Fruit fly (Drosophila melanogaster) whole organism, embryonic: ENCODE data around the gene Rpp20.

Experiments used
- Blimp-1 ChIP-seq: fragments of 200-800 bp; sonication (Bioruptor generic); optimal IDR thresholded peaks from 3 replicates; lab custom pipeline; 2018; ENCODE audit warnings: missing biosample characterization, missing genetic modification characterization, mild to moderate bottlenecking, moderate library complexity, missing genetic modification reagents
- C15 ChIP-seq: fragments of 200-800 bp; sonication (Bioruptor generic); IDR thresholded peaks from 3 replicates; pipeline ENCODE4 v1.3.6; 2022; ENCODE audit warnings: missing biosample characterization, missing genetic modification characterization
- CG10147 ChIP-seq: fragments of 200-800 bp; sonication (Bioruptor generic); optimal IDR thresholded peaks from 2 replicates; lab custom pipeline; 2019; ENCODE audit warnings: missing biosample characterization, mild to moderate bottlenecking, missing genetic modification characterization, moderate library complexity
- CG11085 ChIP-seq: fragments of 200-800 bp; sonication (Bioruptor generic); IDR thresholded peaks from 2 replicates; pipeline ENCODE4 v1.3.6; 2022; ENCODE audit warnings: missing biosample characterization, missing genetic modification characterization
- CG12659 ChIP-seq: fragments of 200-800 bp; sonication (Bioruptor generic); optimal IDR thresholded peaks from 3 replicates; lab custom pipeline; 2017; ENCODE audit warnings: mild to moderate bottlenecking, missing biosample characterization, missing genetic modification reagents, missing genetic modification characterization
- CG13287 ChIP-seq: fragments of 200-800 bp; sonication (Bioruptor generic); IDR thresholded peaks from 2 replicates; pipeline ENCODE4 v1.3.6; 2022; ENCODE audit warnings: missing biosample characterization, missing genetic modification characterization; ENCODE audit not compliant: partially characterized antibody
- CG14050 ChIP-seq: fragments of 200-800 bp; sonication (Bioruptor generic); IDR thresholded peaks from 3 replicates; pipeline ENCODE4 v1.3.6; 2022; ENCODE audit warnings: missing biosample characterization, missing genetic modification characterization
- CG14710 ChIP-seq: fragments of 200-800 bp; sonication (Bioruptor generic); optimal IDR thresholded peaks from 3 replicates; lab custom pipeline; 2019; ENCODE audit warnings: missing biosample characterization, mild to moderate bottlenecking, missing genetic modification characterization, moderate library complexity
- CG14965 ChIP-seq: fragments of 200-800 bp; sonication (Bioruptor generic); optimal IDR thresholded peaks from 2 replicates; lab custom pipeline; 2016; ENCODE audit warnings: missing biosample characterization, missing genetic modification characterization, borderline replicate concordance
- CG15514 ChIP-seq: fragments of 200-800 bp; sonication (Bioruptor generic); optimal IDR thresholded peaks from 3 replicates; lab custom pipeline; 2017; ENCODE audit warnings: missing biosample characterization, missing genetic modification characterization, mild to moderate bottlenecking, moderate library complexity, missing genetic modification reagents
- CG16813 ChIP-seq: fragments of 200-800 bp; sonication (Bioruptor generic); IDR thresholded peaks from 3 replicates; pipeline ENCODE4 v1.3.6; 2022; ENCODE audit warnings: missing biosample characterization, missing genetic modification characterization; ENCODE audit not compliant: partially characterized antibody
- CG18011 ChIP-seq: fragments of 200-800 bp; sonication (Bioruptor generic); optimal IDR thresholded peaks from 2 replicates; lab custom pipeline; 2017; ENCODE audit warnings: missing biosample characterization, missing genetic modification characterization, mild to moderate bottlenecking, moderate library complexity, missing genotype
- CG18476 ChIP-seq: fragments of 200-800 bp; sonication (Bioruptor generic); optimal IDR thresholded peaks from 2 replicates; lab custom pipeline; 2016; ENCODE audit warnings: missing biosample characterization, mild to moderate bottlenecking, missing genetic modification characterization
- CG2129 ChIP-seq: fragments of 200-800 bp; sonication (Bioruptor generic); IDR thresholded peaks from 2 replicates; pipeline ENCODE4 v1.3.6; 2022; ENCODE audit warnings: missing biosample characterization, missing genetic modification characterization; ENCODE audit not compliant: partially characterized antibody
- CG3065 ChIP-seq: fragments of 200-800 bp; sonication (Bioruptor generic); optimal IDR thresholded peaks from 2 replicates; lab custom pipeline; 2016; ENCODE audit warnings: missing biosample characterization, missing genetic modification characterization
- CG31388 ChIP-seq: fragments of 200-800 bp; sonication (Bioruptor generic); optimal IDR thresholded peaks from 2 replicates; lab custom pipeline; 2016; ENCODE audit warnings: missing biosample characterization, missing genetic modification characterization
- CG33557 ChIP-seq: fragments of 200-800 bp; sonication (Bioruptor generic); optimal IDR thresholded peaks from 2 replicates; lab custom pipeline; 2019; ENCODE audit warnings: missing biosample characterization, mild to moderate bottlenecking, missing genetic modification characterization, moderate library complexity
- CG34422 ChIP-seq: fragments of 200-800 bp; sonication (Bioruptor generic); IDR thresholded peaks from 3 replicates; pipeline ENCODE4 v1.3.6; 2022; ENCODE audit warnings: missing biosample characterization, missing genetic modification characterization
- CG3847 ChIP-seq: fragments of 200-800 bp; sonication (Bioruptor generic); IDR thresholded peaks from 2 replicates; pipeline ENCODE4 v1.3.6; 2022; ENCODE audit warnings: missing biosample characterization, missing genetic modification characterization
- CG4820 ChIP-seq: fragments of 200-800 bp; sonication (Bioruptor generic); optimal IDR thresholded peaks from 3 replicates; lab custom pipeline; 2016; ENCODE audit warnings: missing biosample characterization, missing genetic modification characterization
- CG6791 ChIP-seq: fragments of 200-800 bp; sonication (Bioruptor generic); IDR thresholded peaks from 3 replicates; pipeline ENCODE4 v1.3.6; 2022; ENCODE audit warnings: missing biosample characterization, missing genetic modification characterization; ENCODE audit not compliant: partially characterized antibody
- CG7928 ChIP-seq: fragments of 200-800 bp; sonication (Bioruptor generic); optimal IDR thresholded peaks from 2 replicates; lab custom pipeline; 2017; ENCODE audit warnings: missing biosample characterization, mild to moderate bottlenecking, missing genetic modification characterization
- CG7963 ChIP-seq: fragments of 200-800 bp; sonication (Bioruptor generic); IDR thresholded peaks from 3 replicates; pipeline ENCODE4 v1.3.6; 2022; ENCODE audit warnings: missing biosample characterization, missing genetic modification characterization; ENCODE audit not compliant: partially characterized antibody
- CG8924 ChIP-seq: fragments of 200-800 bp; optimal IDR thresholded peaks from 3 replicates; lab custom pipeline; 2019; ENCODE audit warnings: missing biosample characterization, mild to moderate bottlenecking, missing genetic modification characterization, moderate library complexity
- CoRest ChIP-seq: fragments of 200-800 bp; sonication (Bioruptor generic); optimal IDR thresholded peaks from 3 replicates; lab custom pipeline; 2018; ENCODE audit warnings: missing biosample characterization, mild to moderate bottlenecking, missing genetic modification characterization, moderate library complexity
- Dip2 ChIP-seq: fragments of 200-800 bp; sonication (Bioruptor generic); IDR thresholded peaks from 2 replicates; pipeline ENCODE4 v1.3.6; 2022; ENCODE audit warnings: missing biosample characterization, missing genetic modification characterization
- Dll ChIP-seq: fragments of 200-800 bp; sonication (Bioruptor generic); IDR thresholded peaks from 4 replicates; pipeline ENCODE4 v1.3.6; 2022; ENCODE audit warnings: missing biosample characterization, missing genetic modification characterization; ENCODE audit not compliant: partially characterized antibody
- Gsc ChIP-seq: fragments of 200-800 bp; sonication (Bioruptor generic); IDR thresholded peaks from 2 replicates; pipeline ENCODE4 v1.3.6; 2022; ENCODE audit warnings: missing biosample characterization, missing genetic modification characterization
- Gug ChIP-seq: fragments of 200-800 bp; sonication (Bioruptor generic); IDR thresholded peaks from 4 replicates; pipeline ENCODE4 v1.3.6; 2022; ENCODE audit warnings: missing biosample characterization, missing genetic modification characterization
- Lhr ChIP-seq: fragments of 200-800 bp; sonication (Bioruptor generic); optimal IDR thresholded peaks from 3 replicates; lab custom pipeline; 2017; ENCODE audit warnings: mild to moderate bottlenecking, missing biosample characterization, missing genetic modification reagents, missing genetic modification characterization
- Myb ChIP-seq: fragments of 200-800 bp; sonication (Bioruptor generic); optimal IDR thresholded peaks from 2 replicates; lab custom pipeline; 2016; ENCODE audit warnings: missing biosample characterization, missing genetic modification characterization
- Scr ChIP-seq: fragments of 200-800 bp; sonication (Bioruptor generic); IDR thresholded peaks from 2 replicates; pipeline ENCODE4 v1.3.6; 2022; ENCODE audit warnings: missing biosample characterization, missing genetic modification characterization; ENCODE audit not compliant: partially characterized antibody
- Sry-δ ChIP-seq: fragments of 200-800 bp; sonication (Bioruptor generic); optimal IDR thresholded peaks from 2 replicates; lab custom pipeline; 2016; ENCODE audit warnings: missing biosample characterization, missing genetic modification characterization
- Trl ChIP-seq, 3 experiments: fragments of >200 bp in 2 of 3; fragments of 200-800 bp in 1 of 3; sonication (Bioruptor generic) in 1 of 3; optimal IDR thresholded peaks; 2 replicates in 1 of 3; 3 replicates in 2 of 3; lab custom pipeline; 2016 to 2017; ENCODE audit warnings: missing biosample characterization in 1 of 3, missing genetic modification characterization in 1 of 3
- Xbp1 ChIP-seq: fragments of 200-800 bp; sonication (Bioruptor generic); optimal IDR thresholded peaks from 3 replicates; lab custom pipeline; 2016; ENCODE audit warnings: missing biosample characterization, mild to moderate bottlenecking, missing genetic modification characterization
- Xrp1 ChIP-seq: fragments of 200-800 bp; sonication (Bioruptor generic); IDR thresholded peaks from 2 replicates; pipeline ENCODE4 v1.3.6; 2022; ENCODE audit warnings: missing biosample characterization, missing genetic modification characterization
- chinmo ChIP-seq: fragments of 200-800 bp; sonication (Bioruptor generic); IDR thresholded peaks from 4 replicates; pipeline ENCODE4 v1.3.6; 2022; ENCODE audit warnings: missing biosample characterization, missing genetic modification characterization; ENCODE audit not compliant: partially characterized antibody
- danr ChIP-seq: fragments of 200-800 bp; sonication (Bioruptor generic); IDR thresholded peaks from 2 replicates; pipeline ENCODE4 v1.3.6; 2022; ENCODE audit warnings: missing biosample characterization, missing genetic modification characterization
- ems ChIP-seq: fragments of 200-800 bp; sonication (Bioruptor generic); optimal IDR thresholded peaks from 3 replicates; lab custom pipeline; 2016; ENCODE audit warnings: missing biosample characterization, missing genetic modification characterization
- esg ChIP-seq: fragments of 200-800 bp; sonication (Bioruptor generic); conservative IDR thresholded peaks from 2 replicates; pipeline ENCODE4 v1.3.6; 2022; ENCODE audit warnings: missing biosample characterization, missing genetic modification characterization
- knrl ChIP-seq: fragments of 200-800 bp; sonication (Bioruptor generic); IDR thresholded peaks from 3 replicates; pipeline ENCODE4 v1.3.6; 2022; ENCODE audit warnings: missing biosample characterization, missing genetic modification characterization; ENCODE audit not compliant: partially characterized antibody
- phol ChIP-seq: fragments of 200-800 bp; sonication (Bioruptor generic); optimal IDR thresholded peaks from 3 replicates; lab custom pipeline; 2018; ENCODE audit warnings: missing biosample characterization, mild to moderate bottlenecking, missing genetic modification characterization, moderate library complexity
- pzg ChIP-seq: fragments of 200-800 bp; sonication (Bioruptor generic); optimal IDR thresholded peaks from 3 replicates; lab custom pipeline; 2018; ENCODE audit warnings: missing biosample characterization, mild to moderate bottlenecking, missing genetic modification characterization, moderate library complexity
- sd ChIP-seq: fragments of 200-800 bp; sonication (Bioruptor generic); optimal IDR thresholded peaks from 3 replicates; lab custom pipeline; 2018; ENCODE audit warnings: missing biosample characterization, mild to moderate bottlenecking, missing genetic modification characterization, moderate library complexity
- sens ChIP-seq: fragments of 200-800 bp; sonication (Bioruptor generic); peaks from one replicate; lab custom pipeline; 2016; ENCODE audit warnings: missing biosample characterization, missing genetic modification characterization
- sqz ChIP-seq: fragments of 200-800 bp; sonication (Bioruptor generic); optimal IDR thresholded peaks from 3 replicates; lab custom pipeline; 2018; ENCODE audit warnings: missing biosample characterization, mild to moderate bottlenecking, missing genetic modification characterization
- tio ChIP-seq: fragments of 200-800 bp; sonication (Bioruptor generic); optimal IDR thresholded peaks from 2 replicates; lab custom pipeline; 2017; ENCODE audit warnings: missing biosample characterization, missing genetic modification characterization, inconsistent platforms
- tx ChIP-seq: fragments of 200-800 bp; sonication (Bioruptor generic); optimal IDR thresholded peaks from 2 replicates; lab custom pipeline; 2016; ENCODE audit warnings: missing biosample characterization, missing genetic modification characterization
- vfl ChIP-seq: fragments of 200-800 bp; sonication (Bioruptor generic); optimal IDR thresholded peaks from 2 replicates; lab custom pipeline; 2016; ENCODE audit warnings: missing biosample characterization, missing genetic modification characterization
- zfh2 ChIP-seq: fragments of 200-800 bp; sonication (Bioruptor generic); optimal IDR thresholded peaks from 2 replicates; lab custom pipeline; 2016; ENCODE audit warnings: missing biosample characterization, missing genetic modification characterization

Gene Rpp20

dm6 chrX:19762167-19762566 lies 17.9 kb downstream of the Rpp20 start (continued):
- no peak for TF ChIP-seq CG31388 (GFP tag; lab: Kevin White, UChicago)
- TF ChIP-seq Scr (GFP tag; lab: Robert Waterston, UW) = peak; percentile 55
- no peak for TF ChIP-seq CG18476 (GFP tag; lab: Kevin White, UChicago)
- peak; percentile 45; the same call in 2 of the 4 replicates for TF ChIP-seq Dll
- TF ChIP-seq CG16813 (GFP tag; lab: Robert Waterston, UW) = peak; percentile 60
- 0 out of 3 replicates have a peak, but pooled peaks have one; percentile 51 for TF ChIP-seq CG7963
- peak; percentile 61 for TF ChIP-seq CG15514 (GFP tag; lab: Kevin White, UChicago)
- no peak for TF ChIP-seq zfh2 (GFP tag; lab: Kevin White, UChicago)
- no peak for TF ChIP-seq Gug (GFP tag; lab: Robert Waterston, UW)
- TF ChIP-seq Xbp1 = peak; percentile 11
- TF ChIP-seq CoRest (tag; lab: Kevin White, UChicago) = peak; percentile 35
- peak; percentile 68 for TF ChIP-seq Sry-δ (GFP tag; lab: Kevin White, UChicago)
- no peak for TF ChIP-seq ems
- TF ChIP-seq knrl = no peak; the same call in 2 of the 3 replicates
- no peak for TF ChIP-seq danr
- peak; percentile 92 for TF ChIP-seq CG7928 (GFP tag; lab: Kevin White, UChicago)
- TF ChIP-seq Lhr (GFP tag; lab: Kevin White, UChicago) = peak; percentile 7
- TF ChIP-seq CG3847 = peak; percentile 61
- TF ChIP-seq tio (GFP tag; lab: Kevin White, UChicago) = no peak
- TF ChIP-seq CG3065 = no peak
- TF ChIP-seq CG13287 (GFP tag; lab: Robert Waterston, UW) = peak; percentile 69
- TF ChIP-seq vfl (GFP tag; lab: Kevin White, UChicago) = peak; percentile 4
- TF ChIP-seq sd (tag; lab: Kevin White, UChicago) = peak; percentile 53
- peak; percentile 97 for TF ChIP-seq Myb (GFP tag; lab: Kevin White, UChicago)
- TF ChIP-seq phol (tag; lab: Kevin White, UChicago) = peak; percentile 13
- TF ChIP-seq CG2129 (GFP tag; lab: Robert Waterston, UW) = no peak
- no peak for TF ChIP-seq CG8924
- TF ChIP-seq CG6791 (GFP tag; lab: Robert Waterston, UW) = peak; percentile 54; the same call in 1 of the 3 replicates
- no peak for TF ChIP-seq Xrp1 (GFP tag; lab: Robert Waterston, UW)
- TF ChIP-seq pzg = peak; percentile 69
- TF ChIP-seq, all 482 proteins: peak for 64

DNA sequence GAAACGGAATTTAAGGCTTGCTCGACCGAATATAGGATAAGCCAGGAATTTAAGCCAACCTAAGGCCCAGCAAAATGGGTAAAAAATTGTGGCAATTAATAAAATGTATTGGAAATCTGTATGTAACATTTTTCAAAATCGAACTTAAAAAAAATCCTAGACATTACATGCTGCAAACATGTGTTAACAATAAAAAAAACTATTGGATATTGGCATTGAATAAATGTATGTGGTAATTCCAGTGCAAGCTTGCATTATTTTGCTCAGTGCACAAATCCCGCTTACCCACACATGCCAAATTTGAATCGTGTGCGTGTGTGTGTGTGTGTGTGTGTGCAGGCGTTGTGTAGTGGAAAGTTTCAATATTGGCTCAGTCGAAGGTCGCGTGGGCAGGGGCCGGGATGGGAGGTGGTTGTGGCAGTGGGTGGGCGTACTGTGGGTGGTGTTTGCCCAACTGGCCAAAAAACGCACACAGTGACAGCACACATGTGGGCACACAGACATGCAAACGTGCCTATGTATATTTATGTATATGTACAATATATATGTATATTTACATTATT lies 19.3 kb downstream of the Rpp20 start:
- peak; percentile 86 for TF ChIP-seq sens (GFP tag; lab: Kevin White, UChicago)
- TF ChIP-seq Trl (optimal IDR thresholded peaks at IDR 0.05; lab: Kevin White, UChicago) = no peak
- TF ChIP-seq Trl (GFP tag; optimal IDR thresholded peaks at IDR 0.05; lab: Kevin White, UChicago) = peak; percentile 15
- no peak for TF ChIP-seq esg (GFP tag; lab: Robert Waterston, UW)
- TF ChIP-seq CG14965 (GFP tag; lab: Kevin White, UChicago) = no peak
- no peak for TF ChIP-seq CG14050 (GFP tag; lab: Robert Waterston, UW)
- no peak for TF ChIP-seq C15 (GFP tag; lab: Robert Waterston, UW)
- no peak for TF ChIP-seq CG18011 (GFP tag; lab: Kevin White, UChicago)
- no peak for TF ChIP-seq CG14710 (tag; lab: Kevin White, UChicago)
- no peak for TF ChIP-seq Dip2 (GFP tag; lab: Robert Waterston, UW)
- peak; percentile 8 for TF ChIP-seq Blimp-1
- TF ChIP-seq CG34422 (GFP tag; lab: Robert Waterston, UW) = no peak
- no peak for TF ChIP-seq tx (GFP tag; lab: Kevin White, UChicago)
- no peak for TF ChIP-seq Gsc (GFP tag; lab: Robert Waterston, UW)
- no peak for TF ChIP-seq CG11085 (GFP tag; lab: Robert Waterston, UW)
- TF ChIP-seq CG10147 (GFP tag; lab: Kevin White, UChicago) = peak; percentile 21
- TF ChIP-seq CG33557 (GFP tag; lab: Kevin White, UChicago) = no peak
- TF ChIP-seq CG6791 (GFP tag; lab: Robert Waterston, UW) = no peak
- no peak for TF ChIP-seq CG4820 (GFP tag; lab: Kevin White, UChicago)
- no peak for TF ChIP-seq sqz
- no peak for TF ChIP-seq chinmo (GFP tag; lab: Robert Waterston, UW)
- no peak for TF ChIP-seq CG12659 (GFP tag; lab: Kevin White, UChicago)
